Worm (Caenorhabditis elegans) whole organism, L2 larva: ENCODE results near the gene T04A6.2.

ENCODE experiments used
- ZK546.5 ChIP-seq: sonication (generic microtip); optimal IDR thresholded peaks from 2 replicates; lab custom pipeline; 2017; ENCODE audit warnings: missing biosample characterization, missing genetic modification characterization
- ama-1 ChIP-seq: fragments of 150-350 bp; optimal IDR thresholded peaks from 2 replicates; lab custom pipeline; 2018; ENCODE audit warnings: inconsistent platforms
- egl-27 ChIP-seq: sonication (generic microtip); optimal IDR thresholded peaks from 3 replicates; lab custom pipeline; 2017; ENCODE audit warnings: missing biosample characterization, missing genetic modification reagents, missing genetic modification characterization
- lin-11 ChIP-seq: fragments of 150-350 bp; sonication (generic microtip); optimal IDR thresholded peaks from 2 replicates; lab custom pipeline; 2014; ENCODE audit warnings: missing biosample characterization, missing genetic modification characterization, inconsistent platforms, mixed read lengths
- lsy-2 ChIP-seq, 2 experiments: fragments of 150-350 bp in 1 of 2; sonication (generic microtip) in 1 of 2; optimal IDR thresholded peaks; 2 replicates each; lab custom pipeline; 2014 to 2017; ENCODE audit warnings: missing biosample characterization in 2 of 2, missing genetic modification characterization in 2 of 2
- mdl-1 ChIP-seq, 2 experiments: fragments of 150-350 bp in 1 of 2; sonication (generic microtip) in 1 of 2; optimal IDR thresholded peaks; 2 replicates each; lab custom pipeline; 2017; ENCODE audit warnings: missing biosample characterization in 2 of 2, missing genetic modification characterization in 2 of 2
- nhr-11 ChIP-seq: fragments of 150-350 bp; optimal IDR thresholded peaks from 2 replicates; lab custom pipeline; 2014; ENCODE audit warnings: missing biosample characterization, missing genetic modification characterization
- nhr-21 ChIP-seq: fragments of 150-350 bp; optimal IDR thresholded peaks from 2 replicates; lab custom pipeline; 2014; ENCODE audit warnings: missing biosample characterization, missing genetic modification characterization
- nhr-237 ChIP-seq: fragments of 150-350 bp; optimal IDR thresholded peaks from 2 replicates; lab custom pipeline; 2014; ENCODE audit warnings: missing biosample characterization, missing genetic modification characterization
- nhr-6 ChIP-seq: fragments of 150-350 bp; optimal IDR thresholded peaks from 2 replicates; lab custom pipeline; 2014; ENCODE audit warnings: missing biosample characterization, missing genetic modification characterization
- nhr-77 ChIP-seq: fragments of 150-350 bp; optimal IDR thresholded peaks from 2 replicates; lab custom pipeline; 2014; ENCODE audit warnings: missing biosample characterization, missing genetic modification characterization
- snpc-4 ChIP-seq: fragments of 150-350 bp; optimal IDR thresholded peaks from 2 replicates; lab custom pipeline; 2014; ENCODE audit warnings: missing biosample characterization, missing genetic modification characterization
- unc-62 ChIP-seq: fragments of 150-350 bp; optimal IDR thresholded peaks from 2 replicates; lab custom pipeline; 2014; ENCODE audit warnings: missing biosample characterization, missing genetic modification reagents, missing genetic modification characterization
- zag-1 ChIP-seq: fragments of 150-350 bp; optimal IDR thresholded peaks from 2 replicates; lab custom pipeline; 2014; ENCODE audit warnings: missing biosample characterization, missing genetic modification characterization

DNA sequence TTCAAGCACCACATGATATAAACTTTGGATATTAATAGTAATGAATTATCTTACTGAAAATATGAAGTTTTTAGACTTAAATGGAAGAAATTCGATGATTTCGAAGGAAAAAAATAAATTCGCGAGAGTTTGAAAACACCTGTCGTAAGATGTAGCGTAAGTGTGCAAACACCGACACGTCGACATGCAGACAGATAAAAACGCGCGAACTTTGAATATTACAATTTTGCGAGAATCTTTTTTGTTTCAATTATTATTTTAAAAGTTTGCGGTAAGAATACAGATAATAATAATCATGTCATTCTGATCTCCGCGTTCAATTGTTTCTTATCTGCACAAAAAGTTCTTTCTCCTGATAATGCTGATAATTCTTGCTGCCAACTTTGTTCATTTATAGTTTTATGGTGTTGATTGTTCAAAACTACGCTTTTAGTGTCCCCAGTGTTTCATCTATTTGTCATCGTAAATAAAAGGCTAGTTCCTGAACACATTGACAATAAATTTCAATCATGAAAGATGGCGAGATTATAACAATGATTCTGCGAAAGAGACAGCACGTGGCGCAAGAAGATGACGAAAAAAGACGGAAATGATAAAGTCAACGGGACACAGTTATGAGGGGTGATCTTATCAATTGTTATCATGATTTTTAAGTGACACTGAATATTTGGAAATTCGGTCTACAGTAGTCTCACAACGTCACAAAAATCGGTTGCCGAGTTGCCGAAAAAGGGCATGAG lies 29.4 kb downstream of the T04A6.2 start:
- TF ChIP-seq lsy-2 (tag; optimal IDR thresholded peaks at IDR 0.05; lab: Kevin White, UChicago) (peak in 1 of 2 experiments; percentile 53), unc-62 (no peak), nhr-11 (tag; lab: Kevin White, UChicago) (no peak), ZK546.5 (no peak), snpc-4 (no peak), nhr-21 (tag; lab: Kevin White, UChicago) (peak; percentile 80), egl-27 (tag; lab: Kevin White, UChicago) (peak; percentile 59), zag-1 (tag; lab: Kevin White, UChicago) (no peak), nhr-237 (tag; lab: Kevin White, UChicago) (no peak), lin-11 (tag; lab: Kevin White, UChicago) (no peak), ama-1 (no peak), mdl-1 (tag; optimal IDR thresholded peaks at IDR 0.05; lab: Kevin White, UChicago) (peak; percentile 13 to 56), nhr-6 (tag; lab: Kevin White, UChicago) (no peak), nhr-77 (tag; lab: Kevin White, UChicago) (no peak)
